Fruit fly (Drosophila melanogaster) whole organism, embryonic: ENCODE results near the gene CG31431.

Experiments
- Atf-2 ChIP-seq: fragments of 200-800 bp; sonication (Bioruptor generic); optimal IDR thresholded peaks from 2 replicates; lab custom pipeline; 2016; ENCODE audit warnings: missing biosample characterization, missing genetic modification characterization
- Atf6 ChIP-seq: fragments of 200-800 bp; sonication (Bioruptor generic); IDR thresholded peaks from 2 replicates; pipeline ENCODE4 v1.3.6; 2022; ENCODE audit warnings: missing biosample characterization, missing genetic modification characterization
- CG10321 ChIP-seq: fragments of 200-800 bp; sonication (Bioruptor generic); IDR thresholded peaks from 2 replicates; pipeline ENCODE4 v1.3.6; 2022; ENCODE audit warnings: missing biosample characterization, missing genetic modification characterization
- CG14860 ChIP-seq: fragments of 200-800 bp; sonication (Bioruptor generic); IDR thresholded peaks from 3 replicates; pipeline ENCODE4 v1.3.6; 2022; ENCODE audit warnings: missing biosample characterization, missing genetic modification characterization; ENCODE audit not compliant: partially characterized antibody
- CG4820 ChIP-seq: fragments of 200-800 bp; sonication (Bioruptor generic); optimal IDR thresholded peaks from 3 replicates; lab custom pipeline; 2016; ENCODE audit warnings: missing biosample characterization, missing genetic modification characterization
- CG6813 ChIP-seq: fragments of 200-800 bp; sonication (Bioruptor generic); optimal IDR thresholded peaks from 2 replicates; lab custom pipeline; 2017; ENCODE audit warnings: missing biosample characterization, missing genetic modification characterization, mild to moderate bottlenecking, moderate library complexity, missing genetic modification reagents
- Doc3 ChIP-seq: fragments of 200-800 bp; sonication (Bioruptor generic); IDR thresholded peaks from 3 replicates; pipeline ENCODE4 v1.3.6; 2022; ENCODE audit warnings: missing biosample characterization, missing genetic modification characterization; ENCODE audit not compliant: partially characterized antibody
- Fer2 ChIP-seq: fragments of 200-800 bp; sonication (Bioruptor generic); optimal IDR thresholded peaks from 2 replicates; lab custom pipeline; 2018; ENCODE audit warnings: missing biosample characterization, mild to moderate bottlenecking, missing genetic modification characterization, moderate library complexity
- Hand ChIP-seq: fragments of 200-800 bp; sonication (Bioruptor generic); optimal IDR thresholded peaks from 2 replicates; lab custom pipeline; 2017; ENCODE audit warnings: mild to moderate bottlenecking, missing biosample characterization, missing genetic modification reagents, missing genetic modification characterization
- Side ChIP-seq: fragments of 200-800 bp; sonication (Bioruptor generic); optimal IDR thresholded peaks from 2 replicates; lab custom pipeline; 2016; ENCODE audit warnings: missing biosample characterization, missing genetic modification characterization
- Six4 ChIP-seq: fragments of 200-800 bp; sonication (Bioruptor generic); optimal IDR thresholded peaks from 2 replicates; lab custom pipeline; 2016; ENCODE audit warnings: missing biosample characterization, missing genetic modification characterization
- caup ChIP-seq: fragments of 200-800 bp; sonication (Bioruptor generic); optimal IDR thresholded peaks from 3 replicates; lab custom pipeline; 2017; ENCODE audit warnings: missing biosample characterization, mild to moderate bottlenecking, missing genetic modification characterization, moderate library complexity; ENCODE audit not compliant: severe bottlenecking
- dati ChIP-seq: fragments of 200-800 bp; sonication (Bioruptor generic); IDR thresholded peaks from 2 replicates; pipeline ENCODE4 v1.3.6; 2022; ENCODE audit warnings: missing biosample characterization, missing genetic modification characterization

dm6 chr3R:21862137-21862850, 8.2 kb upstream of the CG31431 start:
- peak; percentile 25 for TF ChIP-seq Hand (GFP tag; lab: Kevin White, UChicago)
- TF ChIP-seq Atf6 (GFP tag; lab: Robert Waterston, UW) = peak; percentile 26; the same call in 1 of the 2 replicates
- TF ChIP-seq Doc3 = no peak
- peak; percentile 15 for TF ChIP-seq Atf-2 (GFP tag; lab: Kevin White, UChicago)
- TF ChIP-seq Six4 (GFP tag; lab: Kevin White, UChicago) = peak; percentile 51
- TF ChIP-seq Side (GFP tag; lab: Kevin White, UChicago) = peak; percentile 36
- no peak for TF ChIP-seq Fer2 (tag; lab: Kevin White, UChicago)
- TF ChIP-seq CG14860 (GFP tag; lab: Robert Waterston, UW) = no peak
- TF ChIP-seq CG6813 = peak; percentile 25
- peak; percentile 75 for TF ChIP-seq CG4820 (GFP tag; lab: Kevin White, UChicago)
- TF ChIP-seq CG10321 = no peak
- peak; percentile 59; the same call in 1 of the 2 replicates for TF ChIP-seq dati (GFP tag; lab: Robert Waterston, UW)
- no peak for TF ChIP-seq caup (GFP tag; lab: Kevin White, UChicago)
